Fruit fly (Drosophila melanogaster): ENCODE measurements around the gene DIP-gamma.

DIP-gamma gene

dm6 chr3R:28888561-28889426, 81.4 kb downstream of the DIP-gamma start (continued):
- peak; percentile 78 for TF ChIP-seq CG8924 (tag; optimal IDR thresholded peaks at IDR 0.05)
- TF ChIP-seq CG32532 (GFP tag; IDR thresholded peaks at IDR 0.05): peak; percentile 78
- TF ChIP-seq MESR4 (GFP tag; optimal IDR thresholded peaks at IDR 0.05): peak; percentile 67
- peak; percentile 82 for TF ChIP-seq CG12104 (GFP tag; optimal IDR thresholded peaks at IDR 0.05)
- TF ChIP-seq CG7963 (GFP tag; IDR thresholded peaks at IDR 0.05; ENCODE audit: partially characterized antibody): no peak
- peak; percentile 78 for TF ChIP-seq HmgD (GFP tag; optimal IDR thresholded peaks at IDR 0.05)
- no peak for TF ChIP-seq sima (GFP tag; optimal IDR thresholded peaks at IDR 0.05)
- TF ChIP-seq Awh (GFP tag; IDR thresholded peaks at IDR 0.05): no peak
- peak; percentile 81 for TF ChIP-seq repo (GFP tag; optimal IDR thresholded peaks at IDR 0.05)
- TF ChIP-seq salm (tag; optimal IDR thresholded peaks at IDR 0.05): peak; percentile 34
- TF ChIP-seq pnt (GFP tag; optimal IDR thresholded peaks at IDR 0.05): peak; percentile 79
- TF ChIP-seq CG2199 (GFP tag; IDR thresholded peaks at IDR 0.05): peak; percentile 51; the same call in 1 of the 3 replicates
- TF ChIP-seq CG4404 (GFP tag; IDR thresholded peaks at IDR 0.05): peak; percentile 81
- TF ChIP-seq Hmr (GFP tag; optimal IDR thresholded peaks at IDR 0.05): peak; percentile 86
- peak; percentile 79 for TF ChIP-seq CG10147 (GFP tag; optimal IDR thresholded peaks at IDR 0.05)
- peak; percentile 71 for TF ChIP-seq fd96Cb (tag; optimal IDR thresholded peaks at IDR 0.05)
- TF ChIP-seq CG10321 (GFP tag; IDR thresholded peaks at IDR 0.05): no peak
- peak; percentile 80 for TF ChIP-seq CG10654 (GFP tag; optimal IDR thresholded peaks at IDR 0.05)
- peak; percentile 92 for TF ChIP-seq CG7786 (GFP tag; optimal IDR thresholded peaks at IDR 0.05)
- TF ChIP-seq CG1529 (GFP tag; optimal IDR thresholded peaks at IDR 0.05): peak; percentile 56
- TF ChIP-seq lab (GFP tag; optimal IDR thresholded peaks at IDR 0.05): peak; percentile 86
- peak; percentile 80 for TF ChIP-seq CG13894 (tag; optimal IDR thresholded peaks at IDR 0.05)
- TF ChIP-seq CG9876 (GFP tag; optimal IDR thresholded peaks at IDR 0.05): peak; percentile 86
- TF ChIP-seq bab2 (GFP tag; optimal IDR thresholded peaks at IDR 0.05): peak; percentile 78
- TF ChIP-seq fd64A (GFP tag; optimal IDR thresholded peaks at IDR 0.05): peak; percentile 16
- TF ChIP-seq CG17385 (GFP tag; optimal IDR thresholded peaks at IDR 0.05): peak; percentile 77
- peak; percentile 85 for TF ChIP-seq Xbp1 (GFP tag; optimal IDR thresholded peaks at IDR 0.05)
- TF ChIP-seq CG30403 (GFP tag; optimal IDR thresholded peaks at IDR 0.05): peak; percentile 89
- TF ChIP-seq prd (optimal IDR thresholded peaks at IDR 0.05): no peak
- TF ChIP-seq prd (GFP tag; IDR thresholded peaks at IDR 0.05): peak; percentile 74
- TF ChIP-seq pb (GFP tag; optimal IDR thresholded peaks at IDR 0.05): peak; percentile 82
- peak; percentile 22 for TF ChIP-seq trh (GFP tag; optimal IDR thresholded peaks at IDR 0.05)
- TF ChIP-seq en (GFP tag; optimal IDR thresholded peaks at IDR 0.05): peak; percentile 73
- peak; percentile 87 for TF ChIP-seq her (GFP tag; optimal IDR thresholded peaks at IDR 0.05)
- TF ChIP-seq CG34224 (GFP tag; IDR thresholded peaks at IDR 0.05; ENCODE audit: partially characterized antibody): no peak
- TF ChIP-seq tll (GFP tag; optimal IDR thresholded peaks at IDR 0.05): no peak
- peak; percentile 4 for TF ChIP-seq CG3065 (GFP tag; optimal IDR thresholded peaks at IDR 0.05)
- TF ChIP-seq eyg (GFP tag; optimal IDR thresholded peaks at IDR 0.05): peak; percentile 82
- TF ChIP-seq Dbx (GFP tag; IDR thresholded peaks at IDR 0.05): peak; percentile 71; the same call in 2 of the 3 replicates
- TF ChIP-seq CG15011 (GFP tag; optimal IDR thresholded peaks at IDR 0.05): peak; percentile 57
- peak; percentile 58 for TF ChIP-seq sqz (GFP tag; optimal IDR thresholded peaks at IDR 0.05)
- peak; percentile 78 for TF ChIP-seq Atf-2 (GFP tag; optimal IDR thresholded peaks at IDR 0.05)
- TF ChIP-seq CG6654 (GFP tag; optimal IDR thresholded peaks at IDR 0.05): peak; percentile 60
- TF ChIP-seq CG16815 (GFP tag; optimal IDR thresholded peaks at IDR 0.05): peak; percentile 72
- peak; percentile 70 for TF ChIP-seq nerfin-1 (tag; optimal IDR thresholded peaks at IDR 0.05)
- TF ChIP-seq Six4 (GFP tag; optimal IDR thresholded peaks at IDR 0.05): peak; percentile 68
- peak; percentile 60 for TF ChIP-seq CG18011 (GFP tag; optimal IDR thresholded peaks at IDR 0.05)
- peak; percentile 69 for TF ChIP-seq Bteb2 (GFP tag; optimal IDR thresholded peaks at IDR 0.05)
- TF ChIP-seq Dip2 (GFP tag; IDR thresholded peaks at IDR 0.05): no peak

All from whole organism, embryonic.